Fruit fly (Drosophila melanogaster) whole organism, embryonic: Measurements from ENCODE around the gene CG33631.

ENCODE experiments used
- ATbp ChIP-seq: fragments of 200-800 bp; sonication (Bioruptor generic); optimal IDR thresholded peaks from 2 replicates; lab custom pipeline; 2017; ENCODE audit warnings: missing biosample characterization, mild to moderate bottlenecking, missing genetic modification characterization, missing genetic modification reagents
- Atf3 ChIP-seq: fragments of 200-800 bp; sonication (Bioruptor generic); optimal IDR thresholded peaks from 3 replicates; lab custom pipeline; 2016; ENCODE audit warnings: missing biosample characterization, missing genetic modification characterization
- CG1024 ChIP-seq: fragments of 200-800 bp; sonication (Bioruptor generic); IDR thresholded peaks from 2 replicates; pipeline ENCODE4 v1.3.6; 2022; ENCODE audit warnings: missing biosample characterization, missing genetic modification characterization
- CG11696 ChIP-seq: fragments of 200-800 bp; sonication (Bioruptor generic); IDR thresholded peaks from 2 replicates; pipeline ENCODE4 v1.3.6; 2022; ENCODE audit warnings: missing biosample characterization, missing genetic modification characterization
- CG11723 ChIP-seq: fragments of 200-800 bp; sonication (Bioruptor generic); optimal IDR thresholded peaks from 2 replicates; lab custom pipeline; 2017; ENCODE audit warnings: missing biosample characterization, mild to moderate bottlenecking, missing genetic modification characterization
- CG12942 ChIP-seq: fragments of 200-800 bp; sonication (Bioruptor generic); optimal IDR thresholded peaks from 3 replicates; lab custom pipeline; 2016; ENCODE audit warnings: missing biosample characterization, missing genetic modification characterization
- CG13424 ChIP-seq: fragments of 200-800 bp; sonication (Bioruptor generic); optimal IDR thresholded peaks from 2 replicates; lab custom pipeline; 2019; ENCODE audit warnings: missing biosample characterization, mild to moderate bottlenecking, missing genetic modification characterization, moderate library complexity
- CG15011 ChIP-seq: fragments of 200-800 bp; sonication (Bioruptor generic); optimal IDR thresholded peaks from 3 replicates; lab custom pipeline; 2018; ENCODE audit warnings: missing biosample characterization, mild to moderate bottlenecking, missing genetic modification characterization
- CG15601 ChIP-seq: fragments of 200-800 bp; sonication (Bioruptor generic); optimal IDR thresholded peaks from 3 replicates; lab custom pipeline; 2019; ENCODE audit warnings: missing biosample characterization, mild to moderate bottlenecking, missing genetic modification characterization, moderate library complexity
- CG16779 ChIP-seq: fragments of 200-800 bp; sonication (Bioruptor generic); IDR thresholded peaks from 2 replicates; pipeline ENCODE4 v1.3.6; 2022; ENCODE audit warnings: missing biosample characterization, missing genetic modification characterization
- CG16815 ChIP-seq: fragments of 200-800 bp; sonication (Bioruptor generic); optimal IDR thresholded peaks from 3 replicates; lab custom pipeline; 2017; ENCODE audit warnings: missing biosample characterization, mild to moderate bottlenecking, missing genetic modification characterization
- CG17328 ChIP-seq: fragments of 200-800 bp; sonication (Bioruptor generic); IDR thresholded peaks from 2 replicates; pipeline ENCODE4 v1.3.6; 2022; ENCODE audit warnings: missing biosample characterization, missing genetic modification characterization
- CG17568 ChIP-seq: fragments of 200-800 bp; sonication (Bioruptor generic); optimal IDR thresholded peaks from 2 replicates; lab custom pipeline; 2018; ENCODE audit warnings: missing biosample characterization, mild to moderate bottlenecking, missing genetic modification characterization, moderate library complexity
- CG18476 ChIP-seq: fragments of 200-800 bp; sonication (Bioruptor generic); optimal IDR thresholded peaks from 2 replicates; lab custom pipeline; 2016; ENCODE audit warnings: missing biosample characterization, mild to moderate bottlenecking, missing genetic modification characterization
- CG2712 ChIP-seq: fragments of 200-800 bp; optimal IDR thresholded peaks from 3 replicates; lab custom pipeline; 2019; ENCODE audit warnings: missing biosample characterization, mild to moderate bottlenecking, missing genetic modification characterization, moderate library complexity
- CG32767 ChIP-seq: fragments of 200-800 bp; sonication (Bioruptor generic); IDR thresholded peaks from 2 replicates; pipeline ENCODE4 v1.3.6; 2022; ENCODE audit warnings: missing biosample characterization, missing genetic modification characterization
- CG3726 ChIP-seq: fragments of 200-800 bp; sonication (Bioruptor generic); IDR thresholded peaks from 3 replicates; pipeline ENCODE4, ENCODE4 v1.3.6; 2022; ENCODE audit warnings: missing biosample characterization, missing genetic modification characterization
- CG4360 ChIP-seq: fragments of 200-800 bp; sonication (Bioruptor generic); IDR thresholded peaks from 2 replicates; pipeline ENCODE4 v1.3.6; 2022; ENCODE audit warnings: missing biosample characterization, missing genetic modification characterization
- CG4404 ChIP-seq: fragments of 200-800 bp; sonication (Bioruptor generic); IDR thresholded peaks from 2 replicates; pipeline ENCODE4 v1.3.6; 2022; ENCODE audit warnings: missing biosample characterization, missing genetic modification characterization
- CG6175 ChIP-seq: fragments of 200-800 bp; sonication (Bioruptor generic); IDR thresholded peaks from 3 replicates; pipeline ENCODE4 v1.3.6; 2022; ENCODE audit warnings: missing biosample characterization, missing genetic modification characterization
- CG7271 ChIP-seq: fragments of 200-800 bp; sonication (Bioruptor generic); optimal IDR thresholded peaks from 2 replicates; lab custom pipeline; 2018; ENCODE audit warnings: missing biosample characterization, mild to moderate bottlenecking, missing genetic modification characterization, moderate library complexity
- CG7745 ChIP-seq: fragments of 200-800 bp; sonication (Bioruptor generic); optimal IDR thresholded peaks from 2 replicates; lab custom pipeline; 2018; ENCODE audit warnings: missing biosample characterization, mild to moderate bottlenecking, missing genetic modification characterization, moderate library complexity
- CG7928 ChIP-seq: fragments of 200-800 bp; sonication (Bioruptor generic); optimal IDR thresholded peaks from 2 replicates; lab custom pipeline; 2017; ENCODE audit warnings: missing biosample characterization, mild to moderate bottlenecking, missing genetic modification characterization
- CG8089 ChIP-seq: fragments of 200-800 bp; sonication (Bioruptor generic); optimal IDR thresholded peaks from 3 replicates; lab custom pipeline; 2016; ENCODE audit warnings: missing biosample characterization, missing genetic modification characterization
- Dfd ChIP-seq, 2 experiments: fragments of >200 bp; optimal IDR thresholded peaks; 2 replicates each; lab custom pipeline; 2017; ENCODE audit warnings: missing biosample characterization in 2 of 2, missing genetic modification characterization in 2 of 2
- Hmx ChIP-seq: fragments of 200-800 bp; sonication (Bioruptor generic); optimal IDR thresholded peaks from 2 replicates; lab custom pipeline; 2016; ENCODE audit warnings: missing biosample characterization, missing genetic modification characterization
- Mad ChIP-seq: fragments of 200-800 bp; sonication (Bioruptor generic); optimal IDR thresholded peaks from 2 replicates; lab custom pipeline; 2016; ENCODE audit warnings: missing biosample characterization, missing genetic modification characterization
- Sry-β ChIP-seq: fragments of 200-800 bp; sonication (Bioruptor generic); optimal IDR thresholded peaks from 2 replicates; lab custom pipeline; 2018; ENCODE audit warnings: missing biosample characterization, mild to moderate bottlenecking, missing genetic modification characterization, moderate library complexity
- Stat92E ChIP-seq, 3 experiments: fragments of >200 bp in 2 of 3; fragments of 200-800 bp in 1 of 3; sonication (Bioruptor generic) in 1 of 3; optimal IDR thresholded peaks; 2 replicates each; lab custom pipeline; 2017 to 2019; ENCODE audit warnings: missing biosample characterization in 3 of 3, missing genetic modification characterization in 3 of 3, mild to moderate bottlenecking in 1 of 3, moderate library complexity in 1 of 3
- Vsx1 ChIP-seq: fragments of 200-800 bp; sonication (Bioruptor generic); optimal IDR thresholded peaks from 2 replicates; lab custom pipeline; 2017; ENCODE audit warnings: missing biosample characterization, mild to moderate bottlenecking, missing genetic modification characterization, missing genetic modification reagents
- ac ChIP-seq: fragments of 200-800 bp; sonication (Bioruptor generic); optimal IDR thresholded peaks from 3 replicates; lab custom pipeline; 2017; ENCODE audit warnings: missing biosample characterization, mild to moderate bottlenecking, missing genetic modification characterization
- az2 ChIP-seq: fragments of 200-800 bp; sonication (Bioruptor generic); optimal IDR thresholded peaks from 3 replicates; lab custom pipeline; 2016; ENCODE audit warnings: missing biosample characterization, missing genetic modification characterization
- br ChIP-seq: fragments of >200 bp; optimal IDR thresholded peaks from 2 replicates; lab custom pipeline; 2017
- crc ChIP-seq: fragments of 200-800 bp; sonication (Bioruptor generic); optimal IDR thresholded peaks from 2 replicates; lab custom pipeline; 2016; ENCODE audit warnings: missing biosample characterization, missing genetic modification characterization
- ham ChIP-seq: fragments of 200-800 bp; sonication (Bioruptor generic); IDR thresholded peaks from 2 replicates; pipeline ENCODE4 v1.3.6; 2022; ENCODE audit warnings: missing biosample characterization, missing genetic modification characterization
- hth ChIP-seq: fragments of >200 bp; optimal IDR thresholded peaks from 2 replicates; lab custom pipeline; 2017; ENCODE audit warnings: inconsistent platforms
- inv ChIP-seq: fragments of 200-800 bp; sonication (Bioruptor generic); IDR thresholded peaks from 2 replicates; pipeline ENCODE4 v1.3.6; 2022; ENCODE audit warnings: missing biosample characterization, missing genetic modification characterization; ENCODE audit not compliant: partially characterized antibody
- odd ChIP-seq: fragments of 200-800 bp; sonication (Bioruptor generic); optimal IDR thresholded peaks from 2 replicates; lab custom pipeline; 2017; ENCODE audit warnings: missing biosample characterization, mild to moderate bottlenecking, missing genetic modification characterization
- otp ChIP-seq: fragments of 200-800 bp; sonication (Bioruptor generic); IDR thresholded peaks from 3 replicates; pipeline ENCODE4, ENCODE4 v1.3.6; 2022; ENCODE audit warnings: missing biosample characterization, missing genetic modification characterization
- p53 ChIP-seq: fragments of 200-800 bp; sonication (Bioruptor generic); optimal IDR thresholded peaks from 2 replicates; lab custom pipeline; 2016; ENCODE audit warnings: missing biosample characterization, missing genetic modification characterization
- pan ChIP-seq, 4 experiments: fragments of >200 bp in 3 of 4; fragments of 200-800 bp in 1 of 4; sonication (Bioruptor generic) in 1 of 4; optimal IDR thresholded peaks in 3 of 4; IDR thresholded peaks in 1 of 4; 2 replicates each; pipeline versions ENCODE4 v1.3.6 to Lab custom; 2017 to 2022; ENCODE audit warnings: missing biosample characterization in 2 of 4, missing genetic modification characterization in 2 of 4, mixed read lengths in 1 of 4
- peb ChIP-seq: fragments of 200-800 bp; sonication (Bioruptor generic); IDR thresholded peaks from 2 replicates; pipeline ENCODE4 v1.3.6; 2022; ENCODE audit warnings: missing biosample characterization, missing genetic modification characterization
- run ChIP-seq: fragments of 200-800 bp; sonication (Bioruptor generic); optimal IDR thresholded peaks from 3 replicates; lab custom pipeline; 2018; ENCODE audit warnings: missing biosample characterization, mild to moderate bottlenecking, missing genetic modification characterization
- sens ChIP-seq: fragments of 200-800 bp; sonication (Bioruptor generic); peaks from one replicate; lab custom pipeline; 2016; ENCODE audit warnings: missing biosample characterization, missing genetic modification characterization
- sim ChIP-seq: fragments of 200-800 bp; sonication (Bioruptor generic); IDR thresholded peaks from 2 replicates; pipeline ENCODE4 v1.3.6; 2022; ENCODE audit warnings: missing biosample characterization, missing genetic modification characterization
- slou ChIP-seq: fragments of 200-800 bp; sonication (Bioruptor generic); optimal IDR thresholded peaks from 3 replicates; lab custom pipeline; 2016; ENCODE audit warnings: missing biosample characterization, missing genetic modification characterization
- sob ChIP-seq: fragments of 200-800 bp; sonication (Bioruptor generic); IDR thresholded peaks from 2 replicates; pipeline ENCODE4 v1.3.6; 2022; ENCODE audit warnings: missing biosample characterization, missing genetic modification characterization
- ttk ChIP-seq: fragments of 200-800 bp; sonication (Bioruptor generic); IDR thresholded peaks from 2 replicates; pipeline ENCODE4 v2.1.2; 2022; ENCODE audit warnings: missing biosample characterization, missing genetic modification characterization
- vfl ChIP-seq: fragments of 200-800 bp; sonication (Bioruptor generic); optimal IDR thresholded peaks from 2 replicates; lab custom pipeline; 2016; ENCODE audit warnings: missing biosample characterization, missing genetic modification characterization
- vvl ChIP-seq: fragments of 200-800 bp; sonication (Bioruptor generic); IDR thresholded peaks from 2 replicates; pipeline ENCODE4 v1.3.6; 2022; ENCODE audit warnings: missing biosample characterization, missing genetic modification characterization

CG33631 gene

DNA sequence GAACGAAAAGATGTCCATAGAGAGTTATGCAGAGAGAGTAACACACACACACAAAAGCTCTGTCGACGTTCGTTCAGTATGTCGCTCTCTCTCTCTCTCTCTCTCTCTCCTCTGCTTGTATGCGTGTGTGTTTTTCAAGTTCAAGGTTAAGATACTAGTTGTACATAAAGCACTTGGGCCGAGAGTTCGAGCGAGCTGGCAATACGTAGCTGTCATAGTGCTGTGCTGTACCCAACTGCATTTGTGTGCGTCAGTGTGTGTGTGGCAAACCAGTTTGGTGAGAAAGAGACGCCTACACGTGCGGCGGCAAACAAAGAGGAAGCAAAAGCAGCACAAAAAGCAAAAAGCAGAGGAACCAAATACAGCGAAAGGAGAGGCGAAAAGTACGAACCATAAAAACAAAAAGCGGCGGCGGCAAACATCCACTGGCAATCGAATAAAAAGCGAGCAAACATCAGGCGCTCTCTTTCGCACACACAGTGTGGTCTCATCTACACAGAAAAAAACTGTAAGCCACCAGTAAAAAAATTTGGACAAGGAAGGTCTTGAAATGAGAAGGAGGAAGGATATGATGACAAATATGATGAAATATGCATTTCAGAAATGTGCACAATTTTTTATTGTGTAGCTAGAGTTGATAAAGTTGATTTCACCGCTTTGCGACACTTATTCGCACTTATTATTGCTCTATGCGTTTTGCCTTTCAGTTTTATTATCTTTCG, 23.6 kb downstream of the CG33631 start (continued):
- TF ChIP-seq pan (optimal IDR thresholded peaks at IDR 0.05; lab: Kevin White, UChicago) (no peak), pan (GFP tag; optimal IDR thresholded peaks at IDR 0.05 in 1 of 2, IDR thresholded peaks at IDR 0.05 in 1 of 2) (peak in 1 of 2 experiments; percentile 74), sens (GFP tag; lab: Kevin White, UChicago) (peak; percentile 90), CG7271 (tag; lab: Kevin White, UChicago) (no peak), CG17328 (GFP tag; lab: Robert Waterston, UW) (peak; percentile 74), CG18476 (GFP tag; lab: Kevin White, UChicago) (no peak), vfl (GFP tag; lab: Kevin White, UChicago) (no peak), slou (GFP tag; lab: Kevin White, UChicago) (peak; percentile 47), hth (lab: Kevin White, UChicago) (no peak), CG11723 (GFP tag; lab: Kevin White, UChicago) (peak; percentile 54), CG4404 (GFP tag; lab: Robert Waterston, UW) (peak; percentile 28; the same call in 1 of the 2 replicates), CG1024 (GFP tag; lab: Robert Waterston, UW) (peak; percentile 56; the same call in 1 of the 2 replicates), CG8089 (peak; percentile 38), CG11696 (peak; percentile 53; the same call in 1 of the 2 replicates), CG4360 (no peak), sim (GFP tag; lab: Robert Waterston, UW) (no peak), Hmx (GFP tag; lab: Kevin White, UChicago) (no peak), vvl (GFP tag; lab: Robert Waterston, UW) (peak; percentile 78), crc (peak; percentile 44), CG13424 (tag; lab: Kevin White, UChicago) (peak; percentile 22), CG7745 (tag; lab: Kevin White, UChicago) (no peak), CG15601 (tag; lab: Kevin White, UChicago) (no peak), sob (GFP tag; lab: Robert Waterston, UW) (peak; percentile 55; the same call in 1 of the 2 replicates), CG16779 (GFP tag; lab: Robert Waterston, UW) (0 out of 2 replicates have a peak, but pooled peaks have one; percentile 56), az2 (peak; percentile 68), Sry-β (no peak), otp (GFP tag; lab: Robert Waterston, UW) (no peak), p53 (peak; percentile 41), CG2712 (tag; lab: Kevin White, UChicago) (peak; percentile 45), CG12942 (peak; percentile 39), Dfd (GFP tag; optimal IDR thresholded peaks at IDR 0.05; lab: Kevin White, UChicago) (peak in 1 of 2 experiments; percentile 52), CG15011 (GFP tag; lab: Kevin White, UChicago) (peak; percentile 39), CG7928 (GFP tag; lab: Kevin White, UChicago) (no peak), br (lab: Kevin White, UChicago) (no peak), run (tag; lab: Kevin White, UChicago) (no peak), CG16815 (GFP tag; lab: Kevin White, UChicago) (peak; percentile 56), CG3726 (GFP tag; lab: Robert Waterston, UW) (0 out of 3 replicates have a peak, but pooled peaks have one; percentile 50), peb (GFP tag; lab: Robert Waterston, UW) (0 out of 2 replicates have a peak, but pooled peaks have one; percentile 11), ham (GFP tag; lab: Robert Waterston, UW) (no peak), CG17568 (GFP tag; lab: Kevin White, UChicago) (peak; percentile 52), Atf3 (GFP tag; lab: Kevin White, UChicago) (peak; percentile 6), CG6175 (GFP tag; lab: Robert Waterston, UW) (0 out of 3 replicates have a peak, but pooled peaks have one; percentile 32), ATbp (peak; percentile 60), inv (GFP tag; lab: Robert Waterston, UW) (no peak), ac (no peak), ttk (GFP tag; lab: Robert Waterston, UW) (peak; percentile 62), CG32767 (GFP tag; lab: Robert Waterston, UW) (no peak; the same call in 1 of the 2 replicates), Mad (peak; percentile 56), odd (GFP tag; lab: Kevin White, UChicago) (no peak), Stat92E (GFP tag; optimal IDR thresholded peaks at IDR 0.05; lab: Kevin White, UChicago) (no peak), Vsx1 (no peak)
